Worm (Caenorhabditis elegans) whole organism, L1 larva: ENCODE results near the gene F02E8.4.

Experiments
- C16A3.4 ChIP-seq: fragments of 150-350 bp; optimal IDR thresholded peaks from 2 replicates; lab custom pipeline; 2014; ENCODE audit warnings: missing biosample characterization, missing genetic modification characterization
- C34B4.2 ChIP-seq: sonication (generic microtip); optimal IDR thresholded peaks from 2 replicates; lab custom pipeline; 2017; ENCODE audit warnings: mild to moderate bottlenecking, missing genetic modification characterization, missing compliant biosample characterization
- F16B12.6 ChIP-seq: fragments of 150-350 bp; optimal IDR thresholded peaks from 2 replicates; lab custom pipeline; 2014; ENCODE audit warnings: missing biosample characterization, missing genetic modification characterization
- Y116A8C.19 ChIP-seq: sonication (generic microtip); optimal IDR thresholded peaks from 2 replicates; lab custom pipeline; 2016; ENCODE audit warnings: missing compliant biosample characterization, missing genetic modification characterization, borderline replicate concordance
- aha-1 ChIP-seq: fragments of 150-350 bp; optimal IDR thresholded peaks from 2 replicates; lab custom pipeline; 2014; ENCODE audit warnings: missing biosample characterization, missing genetic modification characterization
- alr-1 ChIP-seq: fragments of 200-800 bp; sonication (Bioruptor generic); optimal IDR thresholded peaks from 2 replicates; lab custom pipeline; 2018; ENCODE audit warnings: borderline replicate concordance, mild to moderate bottlenecking, missing genetic modification characterization, missing compliant biosample characterization
- ama-1 ChIP-seq: fragments of 150-350 bp; optimal IDR thresholded peaks from 2 replicates; lab custom pipeline; 2014
- blmp-1 ChIP-seq: fragments of 150-350 bp; optimal IDR thresholded peaks from 2 replicates; lab custom pipeline; 2014; ENCODE audit warnings: missing biosample characterization, missing genetic modification characterization
- ceh-8 ChIP-seq: fragments of 200-800 bp; sonication (Bioruptor generic); optimal IDR thresholded peaks from 2 replicates; lab custom pipeline; 2018; ENCODE audit warnings: mild to moderate bottlenecking, missing genetic modification characterization, moderate library complexity, missing compliant biosample characterization
- ceh-88 ChIP-seq: fragments of 200-800 bp; sonication (Bioruptor generic); IDR thresholded peaks from 2 replicates; pipeline ENCODE4 v1.3.6; 2022; ENCODE audit warnings: missing genetic modification characterization, missing compliant biosample characterization
- dpl-1 ChIP-seq, 3 experiments: fragments of 150-350 bp in 2 of 3; sonication (generic microtip) in 1 of 3; optimal IDR thresholded peaks; 2 replicates each; lab custom pipeline; 2014 to 2017; ENCODE audit warnings: missing biosample characterization in 3 of 3, missing genetic modification characterization in 3 of 3, missing genetic modification reagents in 3 of 3
- efl-3 ChIP-seq: fragments of 200-800 bp; sonication (Bioruptor generic); optimal IDR thresholded peaks from 2 replicates; lab custom pipeline; 2018; ENCODE audit warnings: mild to moderate bottlenecking, missing genetic modification characterization, missing compliant biosample characterization
- egl-27 ChIP-seq, 2 experiments: fragments of 150-350 bp in 1 of 2; sonication (generic microtip); optimal IDR thresholded peaks; 3 replicates each; lab custom pipeline; 2017 to 2018; ENCODE audit warnings: missing biosample characterization in 2 of 2, missing genetic modification characterization in 2 of 2, missing genetic modification reagents in 2 of 2
- ets-5 ChIP-seq: fragments of 200-800 bp; sonication (Bioruptor generic); IDR thresholded peaks from 2 replicates; pipeline ENCODE4 v1.3.6; 2022; ENCODE audit warnings: missing genetic modification characterization, missing compliant biosample characterization
- fkh-8 ChIP-seq: sonication (generic microtip); optimal IDR thresholded peaks from 2 replicates; lab custom pipeline; 2016; ENCODE audit warnings: mild to moderate bottlenecking, missing genetic modification characterization, missing compliant biosample characterization
- grh-1 ChIP-seq: fragments of 200-800 bp; sonication (Bioruptor generic); IDR thresholded peaks from 2 replicates; pipeline ENCODE4 v1.3.6; 2022; ENCODE audit warnings: missing genetic modification reagents, missing genetic modification characterization, missing compliant biosample characterization
- hlh-17 ChIP-seq: fragments of 200-800 bp; sonication (Bioruptor generic); optimal IDR thresholded peaks from 2 replicates; lab custom pipeline; 2018; ENCODE audit warnings: missing genetic modification characterization, mild to moderate bottlenecking, missing compliant biosample characterization, moderate library complexity, borderline replicate concordance
- hlh-4 ChIP-seq: sonication (generic microtip); optimal IDR thresholded peaks from 2 replicates; lab custom pipeline; 2016; ENCODE audit warnings: mild to moderate bottlenecking, missing genetic modification characterization, missing compliant biosample characterization
- hpl-2 ChIP-seq: fragments of 150-350 bp; optimal IDR thresholded peaks from 2 replicates; lab custom pipeline; 2014; ENCODE audit warnings: missing biosample characterization, missing genetic modification reagents, missing genetic modification characterization
- isw-1 ChIP-seq: fragments of 200-800 bp; sonication (Bioruptor generic); IDR thresholded peaks from 2 replicates; pipeline ENCODE4 v1.3.6; 2022; ENCODE audit warnings: missing genetic modification characterization, missing compliant biosample characterization
- jun-1 ChIP-seq: fragments of 150-350 bp; optimal IDR thresholded peaks from 2 replicates; lab custom pipeline; 2014; ENCODE audit warnings: missing biosample characterization, missing genetic modification reagents, missing genetic modification characterization
- lin-13 ChIP-seq: fragments of 150-350 bp; optimal IDR thresholded peaks from 2 replicates; lab custom pipeline; 2014; ENCODE audit warnings: missing biosample characterization, missing genetic modification reagents, missing genetic modification characterization
- lin-14 ChIP-seq: fragments of 200-800 bp; sonication (Bioruptor generic); optimal IDR thresholded peaks from 2 replicates; lab custom pipeline; 2018; ENCODE audit warnings: mild to moderate bottlenecking, missing genetic modification characterization, moderate library complexity, missing compliant biosample characterization
- lin-39 ChIP-seq: fragments of 150-350 bp; optimal IDR thresholded peaks from 2 replicates; lab custom pipeline; 2014; ENCODE audit warnings: missing biosample characterization, missing genetic modification reagents, missing genetic modification characterization
- lsy-2 ChIP-seq, 2 experiments: fragments of 150-350 bp; optimal IDR thresholded peaks; 2 replicates each; lab custom pipeline; 2014; ENCODE audit warnings: missing biosample characterization in 2 of 2, missing genetic modification characterization in 2 of 2
- mab-9 ChIP-seq: fragments of 200-800 bp; sonication (Bioruptor generic); IDR thresholded peaks from 2 replicates; pipeline ENCODE4 v1.3.6; 2022; ENCODE audit warnings: missing genetic modification reagents, missing genetic modification characterization, missing compliant biosample characterization
- mdl-1 ChIP-seq, 2 experiments: fragments of 150-350 bp; optimal IDR thresholded peaks; 2 replicates each; lab custom pipeline; 2014 to 2017; ENCODE audit warnings: missing biosample characterization in 2 of 2, missing genetic modification characterization in 2 of 2, inconsistent platforms in 1 of 2
- mef-2 ChIP-seq: fragments of 150-350 bp; optimal IDR thresholded peaks from 2 replicates; lab custom pipeline; 2014; ENCODE audit warnings: missing biosample characterization, missing genetic modification characterization
- nhr-12 ChIP-seq: sonication (generic microtip); optimal IDR thresholded peaks from 2 replicates; lab custom pipeline; 2017; ENCODE audit warnings: missing biosample characterization, missing genetic modification characterization
- nhr-19 ChIP-seq: fragments of 200-800 bp; sonication (Bioruptor generic); conservative IDR thresholded peaks from 2 replicates; pipeline ENCODE4 v1.3.6; 2022; ENCODE audit warnings: missing genetic modification characterization, missing compliant biosample characterization
- nhr-237 ChIP-seq: fragments of 150-350 bp; optimal IDR thresholded peaks from 2 replicates; lab custom pipeline; 2014; ENCODE audit warnings: missing biosample characterization, missing genetic modification characterization
- nhr-71 ChIP-seq: sonication (generic microtip); optimal IDR thresholded peaks from 2 replicates; lab custom pipeline; 2016; ENCODE audit warnings: mild to moderate bottlenecking, missing genetic modification characterization, moderate library complexity, missing compliant biosample characterization
- nhr-76 ChIP-seq: sonication (generic microtip); optimal IDR thresholded peaks from 2 replicates; lab custom pipeline; 2017; ENCODE audit warnings: missing biosample characterization, missing genetic modification characterization
- nhr-77 ChIP-seq: fragments of 150-350 bp; optimal IDR thresholded peaks from 2 replicates; lab custom pipeline; 2014; ENCODE audit warnings: missing biosample characterization, missing genetic modification characterization
- nhr-85 ChIP-seq: sonication (generic microtip); peaks from one replicate; lab custom pipeline; 2016; ENCODE audit warnings: missing genetic modification characterization, inconsistent platforms, missing compliant biosample characterization
- nhr-90 ChIP-seq: sonication (generic microtip); optimal IDR thresholded peaks from 2 replicates; lab custom pipeline; 2016; ENCODE audit warnings: mild to moderate bottlenecking, missing genetic modification characterization, missing compliant biosample characterization; ENCODE audit not compliant: poor library complexity
- pax-3 ChIP-seq: fragments of 200-800 bp; sonication (Bioruptor generic); optimal IDR thresholded peaks from 2 replicates; lab custom pipeline; 2018; ENCODE audit warnings: mild to moderate bottlenecking, missing genetic modification characterization, moderate library complexity, missing compliant biosample characterization
- rnt-1 ChIP-seq: sonication (generic microtip); optimal IDR thresholded peaks from 2 replicates; lab custom pipeline; 2016; ENCODE audit warnings: mild to moderate bottlenecking, missing genetic modification characterization, moderate library complexity, missing compliant biosample characterization
- skn-1 ChIP-seq: fragments of 150-350 bp; optimal IDR thresholded peaks from 2 replicates; lab custom pipeline; 2014; ENCODE audit warnings: missing biosample characterization, missing genetic modification characterization
- snpc-4 ChIP-seq: fragments of 150-350 bp; optimal IDR thresholded peaks from 2 replicates; lab custom pipeline; 2014; ENCODE audit warnings: missing biosample characterization, missing genetic modification characterization
- snu-23 ChIP-seq: sonication (generic microtip); optimal IDR thresholded peaks from 2 replicates; lab custom pipeline; 2016; ENCODE audit warnings: missing genetic modification characterization, missing compliant biosample characterization
- sptf-1 ChIP-seq: fragments of 150-350 bp; optimal IDR thresholded peaks from 2 replicates; lab custom pipeline; 2014; ENCODE audit warnings: missing biosample characterization, missing genetic modification characterization
- sup-37 ChIP-seq: fragments of 200-800 bp; sonication (Bioruptor generic); optimal IDR thresholded peaks from 2 replicates; lab custom pipeline; 2018; ENCODE audit warnings: mild to moderate bottlenecking, missing genetic modification characterization, missing compliant biosample characterization
- unc-62 ChIP-seq: fragments of 150-350 bp; optimal IDR thresholded peaks from 2 replicates; lab custom pipeline; 2014; ENCODE audit warnings: missing biosample characterization, missing genetic modification reagents, missing genetic modification characterization
- unc-86 ChIP-seq: sonication (generic microtip); optimal IDR thresholded peaks from 2 replicates; lab custom pipeline; 2016; ENCODE audit warnings: missing genetic modification characterization, missing compliant biosample characterization
- vab-15 ChIP-seq: sonication (generic microtip); optimal IDR thresholded peaks from 2 replicates; lab custom pipeline; 2017; ENCODE audit warnings: missing genotype, mild to moderate bottlenecking, missing genetic modification characterization, missing compliant biosample characterization
- xbp-1 ChIP-seq: sonication (generic microtip); optimal IDR thresholded peaks from 2 replicates; lab custom pipeline; 2016; ENCODE audit warnings: missing genetic modification characterization, missing compliant biosample characterization
- zag-1 ChIP-seq: fragments of 150-350 bp; optimal IDR thresholded peaks from 2 replicates; lab custom pipeline; 2014; ENCODE audit warnings: missing biosample characterization, missing genetic modification characterization
- zip-4 ChIP-seq: fragments of 200-800 bp; sonication (Bioruptor generic); optimal IDR thresholded peaks from 2 replicates; lab custom pipeline; 2018; ENCODE audit warnings: mild to moderate bottlenecking, missing genetic modification characterization, moderate library complexity, missing compliant biosample characterization
- ztf-11 ChIP-seq, 2 experiments: sonication (generic microtip); optimal IDR thresholded peaks; 2 replicates each; lab custom pipeline; 2016 to 2017; ENCODE audit warnings: missing genetic modification characterization in 2 of 2, missing biosample characterization in 1 of 2, missing compliant biosample characterization in 1 of 2
- ztf-4 ChIP-seq: fragments of 150-350 bp; optimal IDR thresholded peaks from 2 replicates; lab custom pipeline; 2014; ENCODE audit warnings: missing biosample characterization, missing genetic modification characterization

F02E8.4 gene

ce11 chrX:4444073-4444472 is 9.8 kb upstream of the F02E8.4 start (continued):
- no peak for TF ChIP-seq zip-4 (GFP tag; lab: Kevin White, UChicago)
- no peak for TF ChIP-seq hpl-2
- peak; percentile 53 for TF ChIP-seq lin-14
- no peak for TF ChIP-seq mef-2 (tag; lab: Kevin White, UChicago)
- peak; percentile 42 for TF ChIP-seq C16A3.4 (tag; lab: Kevin White, UChicago)
- TF ChIP-seq aha-1: no peak

- TF ChIP-seq skn-1 (no peak), C34B4.2 (no peak), nhr-237 (tag; lab: Kevin White, UChicago) (no peak), rnt-1 (tag; lab: Kevin White, UChicago) (peak; percentile 66), nhr-77 (no peak), xbp-1 (tag; lab: Kevin White, UChicago) (peak; percentile 48), ztf-4 (tag; lab: Kevin White, UChicago) (no peak), dpl-1 (GFP tag; optimal IDR thresholded peaks at IDR 0.05; lab: Kevin White, UChicago) (no peak), snpc-4 (tag; lab: Kevin White, UChicago) (no peak), nhr-71 (tag; lab: Kevin White, UChicago) (no peak), hlh-4 (tag; lab: Kevin White, UChicago) (no peak), F16B12.6 (no peak), lin-14 (peak; percentile 17), hlh-17 (GFP tag; lab: Kevin White, UChicago) (no peak), lin-13 (GFP tag; lab: Kevin White, UChicago) (no peak), mab-9 (GFP tag; lab: Robert Waterston, UW) (no peak), ceh-88 (no peak), nhr-85 (tag; lab: Kevin White, UChicago) (no peak), pax-3 (tag; lab: Kevin White, UChicago) (no peak), grh-1 (GFP tag; lab: Robert Waterston, UW) (no peak), ama-1 (lab: Kevin White, UChicago) (no peak), sptf-1 (no peak), vab-15 (tag; lab: Kevin White, UChicago) (no peak), sup-37 (GFP tag; lab: Kevin White, UChicago) (peak; percentile 2), nhr-19 (GFP tag; lab: Robert Waterston, UW) (peak; percentile 55), snu-23 (GFP tag; lab: Kevin White, UChicago) (peak; percentile 64), lin-39 (no peak), alr-1 (tag; lab: Kevin White, UChicago) (no peak), nhr-12 (tag; lab: Kevin White, UChicago) (no peak), blmp-1 (no peak), Y116A8C.19 (tag; lab: Kevin White, UChicago) (no peak), zag-1 (tag; lab: Kevin White, UChicago) (no peak), egl-27 (tag; optimal IDR thresholded peaks at IDR 0.05; lab: Kevin White, UChicago) (no peak), ets-5 (GFP tag; lab: Robert Waterston, UW) (no peak), nhr-76 (tag; lab: Kevin White, UChicago) (no peak), fkh-8 (tag; lab: Kevin White, UChicago) (no peak), ceh-8 (GFP tag; lab: Kevin White, UChicago) (no peak), jun-1 (tag; lab: Kevin White, UChicago) (no peak), nhr-90 (peak; percentile 49), efl-3 (no peak), hpl-2 (no peak), ztf-11 (tag; optimal IDR thresholded peaks at IDR 0.05; lab: Kevin White, UChicago) (no peak), unc-86 (no peak), mdl-1 (tag; optimal IDR thresholded peaks at IDR 0.05; lab: Kevin White, UChicago) (peak in 1 of 2 experiments; percentile 44), lsy-2 (tag; optimal IDR thresholded peaks at IDR 0.05; lab: Kevin White, UChicago) (no peak), unc-62 (GFP tag; lab: Kevin White, UChicago) (no peak), aha-1 (no peak), isw-1 (GFP tag; lab: Robert Waterston, UW) (no peak)
Measured at ce11 chrX:4444843-4445242, 9.1 kb upstream of the F02E8.4 start.
